Fruit fly (Drosophila melanogaster) Kc167 (cell line): ENCODE measurements around the gene CG31345.

Experiments
- Myc ChIP-seq: fragments of >200 bp; optimal IDR thresholded peaks from 2 replicates; lab custom pipeline; 2017; ENCODE audit warnings: missing external identifiers
- Sin3A ChIP-seq: fragments of >200 bp; optimal IDR thresholded peaks from 2 replicates; lab custom pipeline; 2018; ENCODE audit warnings: missing external identifiers
- h ChIP-seq: fragments of >200 bp; optimal IDR thresholded peaks from 3 replicates; lab custom pipeline; 2018; ENCODE audit warnings: missing external identifiers
- psq ChIP-seq: fragments of >200 bp; optimal IDR thresholded peaks from 2 replicates; lab custom pipeline; 2017; ENCODE audit warnings: missing external identifiers
- ttk ChIP-seq: sonication (Bioruptor generic); optimal IDR thresholded peaks from 2 replicates; lab custom pipeline; 2017; ENCODE audit warnings: missing external identifiers

DNA sequence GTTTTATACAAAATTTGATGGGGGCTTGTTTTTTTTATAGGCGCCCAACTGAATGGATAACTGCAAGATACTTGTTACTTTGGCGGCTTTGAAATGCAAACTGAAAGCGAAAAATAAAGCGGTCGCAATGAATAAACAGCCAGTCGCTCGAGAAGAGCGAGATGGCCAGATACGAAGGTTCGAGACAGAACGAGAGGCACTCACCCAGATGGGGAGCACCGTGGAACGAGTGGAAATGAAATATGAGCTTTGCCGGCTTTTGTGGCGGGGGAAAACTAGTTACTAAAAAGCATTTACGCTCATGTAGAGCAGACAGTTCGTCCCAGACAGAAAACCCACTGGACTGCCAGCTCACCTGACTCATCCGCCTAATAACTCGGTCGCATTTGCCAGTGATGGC, 40.7 kb upstream of the CG31345 start:
- TF ChIP-seq Myc, result no peak
- TF ChIP-seq psq, result no peak
- TF ChIP-seq h, result no peak
- no peak for TF ChIP-seq ttk (lab: Kevin White, UChicago)
- no peak for TF ChIP-seq Sin3A (lab: Kevin White, UChicago)
